Worm (Caenorhabditis elegans) whole organism, late embryonic: ENCODE results near the gene egl-21.

ENCODE experiments used
- ceh-34 ChIP-seq: sonication (generic microtip); optimal IDR thresholded peaks from 2 replicates; lab custom pipeline; 2016; ENCODE audit warnings: mild to moderate bottlenecking, missing genetic modification characterization, missing compliant biosample characterization
- dmd-4 ChIP-seq: sonication (generic microtip); optimal IDR thresholded peaks from 2 replicates; lab custom pipeline; 2016; ENCODE audit warnings: borderline replicate concordance, missing genetic modification characterization, missing compliant biosample characterization
- nfya-1 ChIP-seq: sonication (generic microtip); optimal IDR thresholded peaks from 2 replicates; lab custom pipeline; 2017; ENCODE audit warnings: missing genetic modification characterization, mild to moderate bottlenecking, missing compliant biosample characterization, antibody characterized with exemption, moderate library complexity
- rnt-1 ChIP-seq: sonication (generic microtip); optimal IDR thresholded peaks from 2 replicates; lab custom pipeline; 2016; ENCODE audit warnings: missing genetic modification characterization, missing compliant biosample characterization

ce11 chrIV:10472478-10472877, 9.2 kb downstream of the egl-21 start, which contains the start of gene bgnt-1.1:
- no peak for TF ChIP-seq dmd-4
- TF ChIP-seq rnt-1 (tag; lab: Kevin White, UChicago) = no peak
- TF ChIP-seq nfya-1 (tag; lab: Kevin White, UChicago) = no peak
- no peak for TF ChIP-seq ceh-34 (tag; lab: Kevin White, UChicago)
